Fruit fly (Drosophila melanogaster) whole organism, embryonic: ENCODE results near the gene Cpr65Au.

ENCODE experiments used
- ATbp ChIP-seq: fragments of 200-800 bp; sonication (Bioruptor generic); optimal IDR thresholded peaks from 2 replicates; lab custom pipeline; 2017; ENCODE audit warnings: missing biosample characterization, mild to moderate bottlenecking, missing genetic modification characterization, missing genetic modification reagents
- Asciz ChIP-seq: fragments of 200-800 bp; sonication (Bioruptor generic); optimal IDR thresholded peaks from 2 replicates; lab custom pipeline; 2017; ENCODE audit warnings: missing biosample characterization, mild to moderate bottlenecking, missing genetic modification characterization, missing genetic modification reagents
- CG10366 ChIP-seq: fragments of 200-800 bp; sonication (Bioruptor generic); IDR thresholded peaks from 2 replicates; pipeline ENCODE4 v1.3.6; 2022; ENCODE audit warnings: missing biosample characterization, missing genetic modification characterization
- CG10431 ChIP-seq: fragments of 200-800 bp; sonication (Bioruptor generic); optimal IDR thresholded peaks from 3 replicates; lab custom pipeline; 2018; ENCODE audit warnings: missing biosample characterization, mild to moderate bottlenecking, missing genetic modification characterization
- CG11093 ChIP-seq: fragments of 200-800 bp; sonication (Bioruptor generic); IDR thresholded peaks from 3 replicates; pipeline ENCODE4 v1.3.6; 2022; ENCODE audit warnings: missing biosample characterization, missing genetic modification characterization
- CG11723 ChIP-seq: fragments of 200-800 bp; sonication (Bioruptor generic); optimal IDR thresholded peaks from 2 replicates; lab custom pipeline; 2017; ENCODE audit warnings: missing biosample characterization, mild to moderate bottlenecking, missing genetic modification characterization
- CG1233 ChIP-seq: fragments of 200-800 bp; sonication (Bioruptor generic); optimal IDR thresholded peaks from 4 replicates; lab custom pipeline; 2018; ENCODE audit warnings: missing biosample characterization, mild to moderate bottlenecking, missing genetic modification characterization
- CG12659 ChIP-seq: fragments of 200-800 bp; sonication (Bioruptor generic); optimal IDR thresholded peaks from 3 replicates; lab custom pipeline; 2017; ENCODE audit warnings: mild to moderate bottlenecking, missing biosample characterization, missing genetic modification reagents, missing genetic modification characterization
- CG1602 ChIP-seq: fragments of 200-800 bp; sonication (Bioruptor generic); optimal IDR thresholded peaks from 3 replicates; lab custom pipeline; 2016; ENCODE audit warnings: missing biosample characterization, missing genetic modification characterization
- CG16779 ChIP-seq: fragments of 200-800 bp; sonication (Bioruptor generic); IDR thresholded peaks from 2 replicates; pipeline ENCODE4 v1.3.6; 2022; ENCODE audit warnings: missing biosample characterization, missing genetic modification characterization
- CG18262 ChIP-seq: fragments of 200-800 bp; optimal IDR thresholded peaks from 3 replicates; lab custom pipeline; 2019; ENCODE audit warnings: missing biosample characterization, mild to moderate bottlenecking, missing genetic modification characterization, moderate library complexity
- CG34422 ChIP-seq: fragments of 200-800 bp; sonication (Bioruptor generic); IDR thresholded peaks from 3 replicates; pipeline ENCODE4 v1.3.6; 2022; ENCODE audit warnings: missing biosample characterization, missing genetic modification characterization
- CG3847 ChIP-seq: fragments of 200-800 bp; sonication (Bioruptor generic); IDR thresholded peaks from 2 replicates; pipeline ENCODE4 v1.3.6; 2022; ENCODE audit warnings: missing biosample characterization, missing genetic modification characterization
- CG4424 ChIP-seq: fragments of 200-800 bp; sonication (Bioruptor generic); optimal IDR thresholded peaks from 3 replicates; lab custom pipeline; 2016; ENCODE audit warnings: missing biosample characterization, missing genetic modification characterization
- CG7928 ChIP-seq: fragments of 200-800 bp; sonication (Bioruptor generic); optimal IDR thresholded peaks from 2 replicates; lab custom pipeline; 2017; ENCODE audit warnings: missing biosample characterization, mild to moderate bottlenecking, missing genetic modification characterization
- CG8924 ChIP-seq: fragments of 200-800 bp; optimal IDR thresholded peaks from 3 replicates; lab custom pipeline; 2019; ENCODE audit warnings: missing biosample characterization, mild to moderate bottlenecking, missing genetic modification characterization, moderate library complexity
- CG9215 ChIP-seq: fragments of 200-800 bp; sonication (Bioruptor generic); IDR thresholded peaks from 2 replicates; pipeline ENCODE4 v1.3.6; 2022; ENCODE audit warnings: missing biosample characterization, missing genetic modification characterization
- CG9727 ChIP-seq: fragments of 200-800 bp; sonication (Bioruptor generic); optimal IDR thresholded peaks from 3 replicates; lab custom pipeline; 2017; ENCODE audit warnings: missing biosample characterization, mild to moderate bottlenecking, missing genetic modification characterization
- Ets65A ChIP-seq: fragments of 200-800 bp; sonication (Bioruptor generic); peaks from one replicate; lab custom pipeline; 2016; ENCODE audit warnings: missing biosample characterization, missing genetic modification characterization
- HLH54F ChIP-seq: fragments of 200-800 bp; sonication (Bioruptor generic); optimal IDR thresholded peaks from 3 replicates; lab custom pipeline; 2016; ENCODE audit warnings: missing biosample characterization, missing genetic modification characterization
- Lim3 ChIP-seq: fragments of 200-800 bp; sonication (Bioruptor generic); IDR thresholded peaks from 2 replicates; pipeline ENCODE4 v1.3.6; 2022; ENCODE audit warnings: missing biosample characterization, missing genetic modification characterization
- MESR4 ChIP-seq: fragments of 200-800 bp; sonication (Bioruptor generic); optimal IDR thresholded peaks from 2 replicates; lab custom pipeline; 2018; ENCODE audit warnings: missing biosample characterization, mild to moderate bottlenecking, missing genetic modification characterization, moderate library complexity
- NFAT ChIP-seq: fragments of 200-800 bp; sonication (Bioruptor generic); IDR thresholded peaks from 2 replicates; pipeline ENCODE4 v1.3.6; 2022; ENCODE audit warnings: missing biosample characterization, missing genetic modification characterization
- Nf-YB ChIP-seq: fragments of 200-800 bp; sonication (Bioruptor generic); optimal IDR thresholded peaks from 3 replicates; lab custom pipeline; 2019; ENCODE audit warnings: missing biosample characterization, mild to moderate bottlenecking, missing genetic modification characterization, moderate library complexity
- Ravus ChIP-seq: fragments of 200-800 bp; sonication (Bioruptor generic); IDR thresholded peaks from 2 replicates; pipeline ENCODE4 v1.3.6; 2022; ENCODE audit warnings: missing biosample characterization, missing genetic modification characterization
- Usf ChIP-seq: fragments of 200-800 bp; sonication (Bioruptor generic); optimal IDR thresholded peaks from 2 replicates; lab custom pipeline; 2017; ENCODE audit warnings: missing genotype, missing biosample characterization, missing genetic modification characterization
- bab2 ChIP-seq: fragments of 200-800 bp; sonication (Bioruptor generic); optimal IDR thresholded peaks from 2 replicates; lab custom pipeline; 2016; ENCODE audit warnings: missing biosample characterization, missing genetic modification characterization
- corto ChIP-seq: fragments of 200-800 bp; sonication (Bioruptor generic); optimal IDR thresholded peaks from 2 replicates; lab custom pipeline; 2016; ENCODE audit warnings: missing biosample characterization, mild to moderate bottlenecking, missing genetic modification characterization, moderate library complexity
- crc ChIP-seq: fragments of 200-800 bp; sonication (Bioruptor generic); optimal IDR thresholded peaks from 2 replicates; lab custom pipeline; 2016; ENCODE audit warnings: missing biosample characterization, missing genetic modification characterization
- eve ChIP-seq, 2 experiments: fragments of >200 bp; optimal IDR thresholded peaks; 2 replicates each; lab custom pipeline; 2017; ENCODE audit warnings: missing biosample characterization in 2 of 2, missing genetic modification characterization in 2 of 2
- fu2 ChIP-seq: fragments of 200-800 bp; sonication (Bioruptor generic); optimal IDR thresholded peaks from 2 replicates; lab custom pipeline; 2016; ENCODE audit warnings: missing biosample characterization, missing genetic modification characterization
- gfzf ChIP-seq: fragments of 200-800 bp; sonication (Bioruptor generic); optimal IDR thresholded peaks from 2 replicates; lab custom pipeline; 2016; ENCODE audit warnings: missing biosample characterization, mild to moderate bottlenecking, missing genetic modification characterization, moderate library complexity
- gro ChIP-seq: fragments of 200-800 bp; sonication (Bioruptor generic); optimal IDR thresholded peaks from 2 replicates; lab custom pipeline; 2016; ENCODE audit warnings: missing biosample characterization, missing genetic modification characterization
- gsb ChIP-seq: fragments of 200-800 bp; sonication (Bioruptor generic); IDR thresholded peaks from 2 replicates; pipeline ENCODE4 v1.3.6; 2022; ENCODE audit warnings: missing biosample characterization, missing genetic modification characterization
- ham ChIP-seq: fragments of 200-800 bp; sonication (Bioruptor generic); IDR thresholded peaks from 2 replicates; pipeline ENCODE4 v1.3.6; 2022; ENCODE audit warnings: missing biosample characterization, missing genetic modification characterization
- inv ChIP-seq: fragments of 200-800 bp; sonication (Bioruptor generic); IDR thresholded peaks from 2 replicates; pipeline ENCODE4 v1.3.6; 2022; ENCODE audit warnings: missing biosample characterization, missing genetic modification characterization; ENCODE audit not compliant: partially characterized antibody
- lola ChIP-seq, 3 experiments: fragments of >200 bp in 2 of 3; fragments of 200-800 bp in 1 of 3; sonication (Bioruptor generic) in 1 of 3; optimal IDR thresholded peaks; 2 replicates each; lab custom pipeline; 2017 to 2019; ENCODE audit warnings: missing biosample characterization in 3 of 3, missing genetic modification characterization in 3 of 3, mild to moderate bottlenecking in 1 of 3, moderate library complexity in 1 of 3
- maf-S ChIP-seq: fragments of 200-800 bp; sonication (Bioruptor generic); optimal IDR thresholded peaks from 2 replicates; lab custom pipeline; 2016; ENCODE audit warnings: missing biosample characterization, missing genetic modification characterization
- mld ChIP-seq: fragments of 200-800 bp; sonication (Bioruptor generic); IDR thresholded peaks from 3 replicates; pipeline ENCODE4 v1.3.6; 2022; ENCODE audit warnings: missing biosample characterization, missing genetic modification characterization; ENCODE audit not compliant: partially characterized antibody
- nerfin-1 ChIP-seq: fragments of 200-800 bp; sonication (Bioruptor generic); optimal IDR thresholded peaks from 3 replicates; lab custom pipeline; 2019; ENCODE audit warnings: missing biosample characterization, mild to moderate bottlenecking, missing genetic modification characterization, moderate library complexity
- otp ChIP-seq: fragments of 200-800 bp; sonication (Bioruptor generic); IDR thresholded peaks from 3 replicates; pipeline ENCODE4, ENCODE4 v1.3.6; 2022; ENCODE audit warnings: missing biosample characterization, missing genetic modification characterization
- ranshi ChIP-seq: fragments of 200-800 bp; sonication (Bioruptor generic); IDR thresholded peaks from 2 replicates; pipeline ENCODE4 v1.3.6; 2022; ENCODE audit warnings: missing biosample characterization, missing genetic modification characterization
- sens-2 ChIP-seq: fragments of 200-800 bp; sonication (Bioruptor generic); IDR thresholded peaks from 2 replicates; pipeline ENCODE4 v1.3.6; 2022; ENCODE audit warnings: missing biosample characterization, missing genetic modification characterization
- so ChIP-seq: fragments of 200-800 bp; sonication (Bioruptor generic); IDR thresholded peaks from 3 replicates; pipeline ENCODE4 v1.3.6; 2022; ENCODE audit warnings: missing biosample characterization, missing genetic modification characterization
- sug ChIP-seq: fragments of 200-800 bp; optimal IDR thresholded peaks from 2 replicates; lab custom pipeline; 2019; ENCODE audit warnings: missing biosample characterization, mild to moderate bottlenecking, missing genetic modification characterization, moderate library complexity
- trh ChIP-seq: fragments of 200-800 bp; sonication (Bioruptor generic); optimal IDR thresholded peaks from 2 replicates; lab custom pipeline; 2016; ENCODE audit warnings: missing biosample characterization, missing genetic modification characterization
- tup ChIP-seq: fragments of 200-800 bp; sonication (Bioruptor generic); optimal IDR thresholded peaks from 2 replicates; lab custom pipeline; 2016; ENCODE audit warnings: missing biosample characterization, mild to moderate bottlenecking, missing genetic modification characterization, moderate library complexity
- wek ChIP-seq: fragments of 200-800 bp; sonication (Bioruptor generic); optimal IDR thresholded peaks from 3 replicates; lab custom pipeline; 2018; ENCODE audit warnings: missing biosample characterization, mild to moderate bottlenecking, missing genetic modification characterization, moderate library complexity
- zfh2 ChIP-seq: fragments of 200-800 bp; sonication (Bioruptor generic); optimal IDR thresholded peaks from 2 replicates; lab custom pipeline; 2016; ENCODE audit warnings: missing biosample characterization, missing genetic modification characterization

Cpr65Au gene

dm6 chr3L:6124616-6125408, 7.1 kb downstream of the Cpr65Au start (continued):
- TF ChIP-seq ranshi (GFP tag; lab: Robert Waterston, UW) (peak; percentile 76; the same call in 1 of the 2 replicates), tup (GFP tag; lab: Kevin White, UChicago) (no peak), sens-2 (GFP tag; lab: Robert Waterston, UW) (peak; percentile 84), inv (GFP tag; lab: Robert Waterston, UW) (no peak), zfh2 (GFP tag; lab: Kevin White, UChicago) (no peak), gro (GFP tag; lab: Kevin White, UChicago) (no peak), CG18262 (peak; percentile 64), CG3847 (GFP tag; lab: Robert Waterston, UW) (peak; percentile 67), HLH54F (GFP tag; lab: Kevin White, UChicago) (no peak), Asciz (GFP tag; lab: Kevin White, UChicago) (peak; percentile 83), CG1602 (no peak), CG7928 (GFP tag; lab: Kevin White, UChicago) (peak; percentile 18), CG8924 (tag; lab: Kevin White, UChicago) (no peak), CG11723 (GFP tag; lab: Kevin White, UChicago) (peak; percentile 40), Lim3 (GFP tag; lab: Robert Waterston, UW) (no peak), CG4424 (GFP tag; lab: Kevin White, UChicago) (peak; percentile 85), trh (GFP tag; lab: Kevin White, UChicago) (peak; percentile 30), crc (GFP tag; lab: Kevin White, UChicago) (peak; percentile 63), CG10431 (GFP tag; lab: Kevin White, UChicago) (peak; percentile 54), sug (tag; lab: Kevin White, UChicago) (no peak), MESR4 (peak; percentile 18), Ravus (GFP tag; lab: Robert Waterston, UW) (no peak; the same call in 1 of the 2 replicates), eve (GFP tag; optimal IDR thresholded peaks at IDR 0.05; lab: Kevin White, UChicago) (no peak), nerfin-1 (tag; lab: Kevin White, UChicago) (peak; percentile 72), gsb (GFP tag; lab: Robert Waterston, UW) (peak; percentile 64), Usf (GFP tag; lab: Kevin White, UChicago) (peak; percentile 6), maf-S (GFP tag; lab: Kevin White, UChicago) (peak; percentile 50), wek (GFP tag; lab: Kevin White, UChicago) (peak; percentile 89), CG11093 (GFP tag; lab: Robert Waterston, UW) (no peak; the same call in 2 of the 3 replicates), NFAT (GFP tag; lab: Robert Waterston, UW) (peak; percentile 89), ham (GFP tag; lab: Robert Waterston, UW) (no peak), lola (GFP tag; optimal IDR thresholded peaks at IDR 0.05; lab: Kevin White, UChicago) (peak in 1 of 3 experiments; percentile 76), mld (GFP tag; lab: Robert Waterston, UW) (no peak), ATbp (GFP tag; lab: Kevin White, UChicago) (peak; percentile 81), CG16779 (GFP tag; lab: Robert Waterston, UW) (0 out of 2 replicates have a peak, but pooled peaks have one; percentile 39), CG10366 (GFP tag; lab: Robert Waterston, UW) (peak; percentile 72), CG9215 (GFP tag; lab: Robert Waterston, UW) (peak; percentile 28; the same call in 1 of the 2 replicates), gfzf (GFP tag; lab: Kevin White, UChicago) (peak; percentile 26), otp (peak; percentile 92), so (GFP tag; lab: Robert Waterston, UW) (peak; percentile 76; the same call in 2 of the 3 replicates), CG1233 (GFP tag; lab: Kevin White, UChicago) (peak; percentile 89), Ets65A (GFP tag; lab: Kevin White, UChicago) (peak; percentile 100), CG12659 (peak; percentile 39), CG34422 (peak; percentile 78), bab2 (GFP tag; lab: Kevin White, UChicago) (peak; percentile 42), CG9727 (GFP tag; lab: Kevin White, UChicago) (peak; percentile 71), corto (GFP tag; lab: Kevin White, UChicago) (no peak), fu2 (GFP tag; lab: Kevin White, UChicago) (no peak), Nf-YB (peak; percentile 45)
